Fruit fly (Drosophila melanogaster) whole organism, wandering third instar larva: ENCODE results near the gene CG42512.

Experiments
- Abd-B ChIP-seq: fragments of >200 bp; optimal IDR thresholded peaks from 2 replicates; lab custom pipeline; 2017; ENCODE audit warnings: missing biosample characterization, missing genetic modification characterization
- CG32264 ChIP-seq: fragments of 200-800 bp; sonication (Bioruptor generic); optimal IDR thresholded peaks from 2 replicates; lab custom pipeline; 2016; ENCODE audit warnings: missing biosample characterization, missing genetic modification characterization
- CrebA ChIP-seq: fragments of 200-800 bp; sonication (Bioruptor generic); optimal IDR thresholded peaks from 2 replicates; lab custom pipeline; 2016; ENCODE audit warnings: missing biosample characterization, mild to moderate bottlenecking, missing genetic modification characterization, borderline replicate concordance
- Dif ChIP-seq: fragments of 200-275, 200-300 bp; sonication (Bioruptor generic); optimal IDR thresholded peaks from 2 replicates; lab custom pipeline; 2018; ENCODE audit warnings: missing biosample characterization, missing genetic modification characterization; ENCODE audit not compliant: partially characterized antibody
- GATAd ChIP-seq: sonication (Bioruptor generic); optimal IDR thresholded peaks from 2 replicates; lab custom pipeline; 2016; ENCODE audit warnings: missing biosample characterization, missing genetic modification characterization
- Hnf4 ChIP-seq: fragments of 200-800 bp; sonication (Bioruptor generic); optimal IDR thresholded peaks from 2 replicates; lab custom pipeline; 2016; ENCODE audit warnings: missing biosample characterization, mild to moderate bottlenecking, missing genetic modification characterization
- Hr78 ChIP-seq: fragments of >200 bp; optimal IDR thresholded peaks from 2 replicates; lab custom pipeline; 2017; ENCODE audit warnings: missing biosample characterization, missing genetic modification characterization
- Hr83 ChIP-seq: fragments of 200-300 bp; sonication (Bioruptor generic); optimal IDR thresholded peaks from 2 replicates; lab custom pipeline; 2016; ENCODE audit warnings: missing biosample characterization, mild to moderate bottlenecking, missing genetic modification characterization, moderate library complexity; ENCODE audit not compliant: poor library complexity, severe bottlenecking
- Jra ChIP-seq: sonication (Bioruptor generic); optimal IDR thresholded peaks from 2 replicates; lab custom pipeline; 2016; ENCODE audit warnings: missing biosample characterization, missing genetic modification characterization
- N ChIP-seq: fragments of >200 bp; optimal IDR thresholded peaks from 2 replicates; lab custom pipeline; 2018; ENCODE audit warnings: missing biosample characterization, missing external identifiers, missing genetic modification characterization
- OdsH ChIP-seq: fragments of 200-800 bp; sonication (Bioruptor generic); optimal IDR thresholded peaks from 2 replicates; lab custom pipeline; 2016; ENCODE audit warnings: missing biosample characterization, mild to moderate bottlenecking, missing genetic modification characterization
- Rel ChIP-seq, 2 experiments: fragments of 200-800 bp; sonication (Bioruptor generic) in 1 of 2; optimal IDR thresholded peaks; 2 replicates in 1 of 2; 3 replicates in 1 of 2; lab custom pipeline; 2016 to 2019; ENCODE audit warnings: mild to moderate bottlenecking in 2 of 2, missing biosample characterization in 2 of 2, missing genetic modification characterization in 2 of 2, moderate library complexity in 1 of 2
- Sp1 ChIP-seq: fragments of 200-800 bp; sonication (Bioruptor generic); optimal IDR thresholded peaks from 3 replicates; lab custom pipeline; 2019; ENCODE audit warnings: missing biosample characterization, mild to moderate bottlenecking, missing genetic modification characterization, moderate library complexity
- Vsx2 ChIP-seq: fragments of 200-300, 225-300 bp; sonication (Bioruptor generic); optimal IDR thresholded peaks from 2 replicates; lab custom pipeline; 2018; ENCODE audit warnings: missing biosample characterization, missing genetic modification characterization; ENCODE audit not compliant: partially characterized antibody
- br ChIP-seq: fragments of 200-800 bp; sonication (Bioruptor generic); optimal IDR thresholded peaks from 2 replicates; lab custom pipeline; 2016; ENCODE audit warnings: missing biosample characterization, missing genetic modification characterization
- dl ChIP-seq, 2 experiments: fragments of 175-275, 200-275 bp in 1 of 2; fragments of 200-275 bp in 1 of 2; sonication (Bioruptor generic); optimal IDR thresholded peaks; lab custom pipeline; 2018; ENCODE audit warnings: mild to moderate bottlenecking in 2 of 2, missing biosample characterization in 2 of 2, missing genetic modification characterization in 2 of 2, moderate library complexity in 2 of 2; ENCODE audit not compliant: partially characterized antibody in 2 of 2, insufficient read depth in 1 of 2
- dmrt93B ChIP-seq: fragments of 200-800 bp; sonication (Bioruptor generic); optimal IDR thresholded peaks from 2 replicates; lab custom pipeline; 2018; ENCODE audit warnings: missing biosample characterization, mild to moderate bottlenecking, missing genetic modification characterization
- dsf ChIP-seq: sonication (Bioruptor generic); optimal IDR thresholded peaks from 2 replicates; lab custom pipeline; 2016; ENCODE audit warnings: missing biosample characterization, missing genetic modification characterization, borderline replicate concordance
- ey ChIP-seq: fragments of 200-800 bp; sonication (Bioruptor generic); optimal IDR thresholded peaks from 2 replicates; lab custom pipeline; 2016; ENCODE audit warnings: missing biosample characterization, missing genetic modification characterization
- foxo ChIP-seq, 2 experiments: fragments of 200-800 bp; sonication (Bioruptor generic); optimal IDR thresholded peaks; 2 replicates in 1 of 2; 3 replicates in 1 of 2; lab custom pipeline; 2016 to 2017; ENCODE audit warnings: missing biosample characterization in 2 of 2, missing genetic modification characterization in 2 of 2
- fru ChIP-seq: fragments of 200-800 bp; sonication (Bioruptor generic); optimal IDR thresholded peaks from 3 replicates; lab custom pipeline; 2016; ENCODE audit warnings: missing biosample characterization, mild to moderate bottlenecking, missing genetic modification characterization
- h ChIP-seq: fragments of 200-800 bp; sonication (Bioruptor generic); optimal IDR thresholded peaks from 3 replicates; lab custom pipeline; 2016; ENCODE audit warnings: missing biosample characterization, mild to moderate bottlenecking, missing genetic modification characterization
- jim ChIP-seq: fragments of 175-275, 200-325 bp; sonication (Bioruptor generic); optimal IDR thresholded peaks from 2 replicates; lab custom pipeline; 2016; ENCODE audit warnings: missing biosample characterization, mild to moderate bottlenecking, missing genetic modification characterization
- lola ChIP-seq: fragments of >200 bp; optimal IDR thresholded peaks from 2 replicates; lab custom pipeline; 2017; ENCODE audit warnings: missing biosample characterization, missing genetic modification characterization
- pan ChIP-seq: fragments of >200 bp; optimal IDR thresholded peaks from 2 replicates; lab custom pipeline; 2017
- rgr ChIP-seq: fragments of 200-800 bp; sonication (Bioruptor generic); optimal IDR thresholded peaks from 3 replicates; lab custom pipeline; 2016; ENCODE audit warnings: missing biosample characterization, mild to moderate bottlenecking, missing genetic modification characterization
- sv ChIP-seq: fragments of 200-800 bp; sonication (Bioruptor generic); optimal IDR thresholded peaks from 3 replicates; lab custom pipeline; 2016; ENCODE audit warnings: missing biosample characterization, missing genetic modification characterization
- tai ChIP-seq: sonication (Bioruptor generic); optimal IDR thresholded peaks from 2 replicates; lab custom pipeline; 2016; ENCODE audit warnings: missing biosample characterization, missing genetic modification characterization
- usp ChIP-seq: fragments of >200 bp; optimal IDR thresholded peaks from 2 replicates; lab custom pipeline; 2017; ENCODE audit warnings: missing biosample characterization, missing genetic modification characterization

CG42512 gene

DNA sequence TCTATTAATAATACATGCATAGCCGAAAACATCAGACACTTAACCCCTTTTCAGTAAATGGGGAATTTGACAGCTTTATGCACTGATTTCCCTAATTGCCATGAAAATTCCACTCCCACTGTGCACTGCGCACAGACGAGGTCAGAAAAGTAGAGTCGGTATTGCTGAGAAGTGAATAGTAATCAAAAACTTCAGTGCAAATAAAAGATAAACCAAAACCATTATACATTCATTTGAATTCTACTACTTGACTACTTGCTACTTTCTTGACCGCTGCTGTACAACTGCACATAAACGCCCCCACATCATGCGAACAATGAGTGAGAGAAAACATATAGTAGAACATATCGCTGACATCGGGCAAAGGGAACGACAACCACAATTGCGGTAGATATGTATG is 40.3 kb downstream of the CG42512 start (continued):
- TF ChIP-seq lola (GFP tag; lab: Kevin White, UChicago) (no peak), Abd-B (GFP tag; lab: Kevin White, UChicago) (no peak), Jra (GFP tag; lab: Kevin White, UChicago) (no peak)

DNA sequence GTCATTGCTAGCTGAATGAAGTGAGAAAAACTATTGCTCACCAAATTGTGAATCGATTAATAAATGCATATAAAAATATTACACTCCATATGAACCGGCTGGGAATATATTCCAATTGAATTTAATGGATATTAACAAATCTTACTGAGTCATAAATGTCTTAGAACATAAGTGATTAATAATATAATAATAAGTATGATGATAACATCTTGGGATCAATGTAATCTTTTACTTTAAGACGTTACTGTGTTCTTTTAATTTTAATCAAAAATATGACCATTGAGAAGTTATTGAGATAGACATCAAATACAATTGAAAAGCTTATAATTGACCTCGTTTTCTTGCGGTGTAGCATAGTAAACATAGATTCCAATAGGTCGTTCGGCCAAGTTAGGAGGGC is 41.1 kb downstream of the CG42512 start:
- TF ChIP-seq foxo (GFP tag; optimal IDR thresholded peaks at IDR 0.05; lab: Kevin White, UChicago) (peak in 1 of 2 experiments; percentile 4), Hr78 (GFP tag; lab: Kevin White, UChicago) (no peak), rgr (GFP tag; lab: Kevin White, UChicago) (no peak), dsf (no peak), dl (GFP tag; optimal IDR thresholded peaks at IDR 0.05; lab: Kevin White, UChicago; ENCODE audit: insufficient read depth in 1 of 2, partially characterized antibody in 2 of 2) (no peak), sv (no peak), jim (no peak), Hnf4 (no peak)

DNA sequence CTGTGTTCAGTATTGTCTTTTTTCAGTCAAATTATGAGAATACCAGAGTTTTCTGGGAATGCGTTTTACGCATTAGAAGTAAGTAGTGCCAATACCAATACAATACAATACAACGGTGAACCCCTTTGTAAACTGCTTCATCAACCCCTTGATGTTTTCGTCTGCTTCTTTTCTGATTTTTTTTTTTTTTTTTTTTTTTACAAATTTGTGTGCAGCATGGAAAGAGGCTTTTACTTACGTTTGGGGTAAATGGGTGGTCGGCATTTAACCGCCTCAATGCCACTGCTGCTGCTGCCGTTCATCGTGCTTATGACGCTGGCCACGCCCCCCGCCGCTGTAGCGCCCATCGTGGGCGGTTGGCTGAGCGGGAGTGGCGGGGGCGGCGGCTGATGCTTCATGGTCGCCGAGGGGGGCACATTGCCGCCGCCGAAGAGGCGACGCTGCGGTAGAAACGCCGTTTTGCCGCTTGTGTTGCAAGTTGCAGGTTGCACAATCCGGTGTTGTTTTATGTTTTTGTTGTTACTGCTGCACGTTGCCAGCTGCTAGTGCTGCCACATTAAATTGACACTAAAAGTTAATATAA is 42.7 kb downstream of the CG42512 start:
- TF ChIP-seq N (GFP tag; lab: Kevin White, UChicago): no peak
- no peak for TF ChIP-seq foxo (GFP tag; optimal IDR thresholded peaks at IDR 0.05; lab: Kevin White, UChicago)
- no peak for TF ChIP-seq Hr83
- no peak for TF ChIP-seq GATAd (GFP tag; lab: Kevin White, UChicago)
- TF ChIP-seq Dif (GFP tag; lab: Kevin White, UChicago): no peak
- TF ChIP-seq Sp1: no peak
- TF ChIP-seq h (GFP tag; lab: Kevin White, UChicago): no peak
- no peak for TF ChIP-seq Vsx2 (GFP tag; lab: Kevin White, UChicago)
- TF ChIP-seq rgr (GFP tag; lab: Kevin White, UChicago): no peak

DNA sequence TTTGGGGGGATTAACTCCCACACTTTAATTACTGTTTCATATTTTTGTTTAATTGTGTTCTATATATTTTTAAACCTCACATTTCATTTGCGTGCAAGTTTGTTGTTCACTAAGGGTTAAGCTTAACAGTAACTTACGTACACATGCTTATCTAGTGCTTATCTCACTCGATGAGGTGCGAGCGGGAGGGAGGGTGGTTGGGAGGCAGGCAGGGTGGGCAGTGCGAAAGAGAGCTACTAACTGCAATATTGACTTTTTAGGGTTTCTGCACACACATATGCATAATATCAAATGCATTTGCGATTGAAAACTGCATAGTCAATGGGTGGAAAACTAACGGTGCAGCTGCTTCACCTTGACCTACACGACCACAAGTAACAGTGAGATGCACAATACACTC is 43.3 kb downstream of the CG42512 start:
- TF ChIP-seq fru: peak; percentile 23
- no peak for TF ChIP-seq Rel (GFP tag; optimal IDR thresholded peaks at IDR 0.05; lab: Kevin White, UChicago)
- no peak for TF ChIP-seq Rel (tag; optimal IDR thresholded peaks at IDR 0.05; lab: Kevin White, UChicago)

DNA sequence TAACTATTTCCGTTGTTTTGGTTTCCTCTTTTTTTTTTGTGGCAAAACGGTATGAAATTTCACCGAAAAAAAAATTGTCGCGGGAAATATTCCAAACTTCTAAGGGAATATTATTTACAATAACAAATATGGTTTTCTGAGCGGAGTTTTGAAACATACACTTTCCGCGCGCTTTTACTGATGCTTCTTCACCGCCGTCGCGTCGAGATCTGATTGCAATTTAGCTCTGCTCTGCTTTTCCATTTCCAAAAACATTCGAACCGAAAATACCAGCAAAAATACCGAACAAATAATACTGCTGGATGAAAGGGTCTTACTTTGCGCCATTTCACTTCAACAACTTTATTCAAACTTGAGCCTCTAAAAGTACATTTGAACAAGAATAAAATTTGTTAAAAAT is 43.8 kb downstream of the CG42512 start, which contains the start of gene Septin4:
TSS of gene Septin4 (minus strand) at position 215 of the 400 bp plus-strand sequence.
- TF ChIP-seq usp (GFP tag; lab: Kevin White, UChicago) (no peak), br (GFP tag; lab: Kevin White, UChicago) (no peak), ey (GFP tag; lab: Kevin White, UChicago) (no peak), Abd-B (GFP tag; lab: Kevin White, UChicago) (no peak), CG32264 (GFP tag; lab: Kevin White, UChicago) (no peak), Hr78 (GFP tag; lab: Kevin White, UChicago) (no peak), sv (no peak), pan (lab: Kevin White, UChicago) (no peak), Vsx2 (GFP tag; lab: Kevin White, UChicago) (no peak), h (GFP tag; lab: Kevin White, UChicago) (no peak), Rel (GFP tag; optimal IDR thresholded peaks at IDR 0.05; lab: Kevin White, UChicago) (no peak), Rel (tag; optimal IDR thresholded peaks at IDR 0.05; lab: Kevin White, UChicago) (no peak), dmrt93B (GFP tag; lab: Kevin White, UChicago) (no peak), tai (GFP tag; lab: Kevin White, UChicago) (no peak)
- TF ChIP-seq, all 38 proteins: peak for 0

DNA sequence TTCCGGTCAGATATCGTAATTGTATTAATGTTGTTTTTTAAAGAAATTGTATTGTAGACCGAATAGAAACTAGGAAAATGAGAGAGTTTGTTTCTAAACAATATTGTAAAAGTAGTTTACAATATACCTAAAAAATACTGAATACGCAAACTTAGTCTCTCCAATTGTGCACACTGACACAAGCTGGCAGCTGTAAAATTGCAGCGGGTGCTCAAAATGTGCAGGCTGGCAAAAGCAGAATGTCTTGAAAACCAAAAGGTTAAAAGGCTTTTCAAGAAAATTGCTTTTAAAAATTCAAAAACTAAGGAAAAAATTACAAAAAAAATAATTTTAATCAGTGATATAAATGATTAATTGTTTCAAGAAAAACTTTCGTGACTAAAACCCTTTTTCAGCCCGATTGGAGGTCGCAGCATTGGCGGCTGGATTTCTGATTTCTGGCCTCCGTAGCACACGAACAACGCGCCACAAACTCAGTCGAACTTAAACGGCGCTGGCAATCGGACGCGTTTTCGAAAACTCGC is 44.5 kb downstream of the CG42512 start, which contains the start of gene CG4678:
TSS of gene CG4678 (plus strand) at position 474 of the 524 bp plus-strand sequence.
- TF ChIP-seq rgr (GFP tag; lab: Kevin White, UChicago) (no peak), Vsx2 (GFP tag; lab: Kevin White, UChicago) (peak; percentile 66), dl (GFP tag; optimal IDR thresholded peaks at IDR 0.05; lab: Kevin White, UChicago; ENCODE audit: insufficient read depth in 1 of 2, partially characterized antibody in 2 of 2) (peak; percentile 53 to 80), h (GFP tag; lab: Kevin White, UChicago) (no peak), dmrt93B (GFP tag; lab: Kevin White, UChicago) (no peak), Dif (GFP tag; lab: Kevin White, UChicago) (peak; percentile 96), Hnf4 (no peak), CrebA (no peak), OdsH (GFP tag; lab: Kevin White, UChicago) (no peak)
